Worm (Caenorhabditis elegans): ENCODE data around the gene sprp-4.

The sprp-4 gene

ce11 chrX:8878709-8879108, 25.3 kb upstream of the sprp-4 start:
- TF ChIP-seq egl-27 (tag; optimal IDR thresholded peaks at IDR 0.05) (no peak), elt-1 (tag; optimal IDR thresholded peaks at IDR 0.05) (no peak), pha-4 (tag; optimal IDR thresholded peaks at IDR 0.05) (no peak), sea-2 (GFP tag; optimal IDR thresholded peaks at IDR 0.05) (no peak), lin-39 (tag; optimal IDR thresholded peaks at IDR 0.05) (no peak), ceh-16 (tag; optimal IDR thresholded peaks at IDR 0.05) (no peak), ZK546.5 (tag; optimal IDR thresholded peaks at IDR 0.05) (no peak), mml-1 (tag; optimal IDR thresholded peaks at IDR 0.05) (no peak), nhr-43 (tag; optimal IDR thresholded peaks at IDR 0.05; ENCODE audit: poor library complexity, severe bottlenecking) (no peak), fkh-10 (GFP tag; optimal IDR thresholded peaks at IDR 0.05) (no peak), nhr-23 (tag; optimal IDR thresholded peaks at IDR 0.05) (no peak), lsy-12 (tag; optimal IDR thresholded peaks at IDR 0.05) (no peak), ceh-9 (tag; optimal IDR thresholded peaks at IDR 0.05) (no peak), eor-1 (tag; optimal IDR thresholded peaks at IDR 0.05) (no peak), jun-1 (tag; optimal IDR thresholded peaks at IDR 0.05) (no peak), nhr-28 (tag; optimal IDR thresholded peaks at IDR 0.05) (no peak), ztf-4 (tag; optimal IDR thresholded peaks at IDR 0.05) (no peak), fkh-2 (tag; optimal IDR thresholded peaks at IDR 0.05) (no peak), hmg-11 (tag; optimal IDR thresholded peaks at IDR 0.05) (no peak), nhr-77 (tag; optimal IDR thresholded peaks at IDR 0.05) (no peak)

- TF ChIP-seq jun-1 (tag; optimal IDR thresholded peaks at IDR 0.05) (no peak), nhr-43 (tag; optimal IDR thresholded peaks at IDR 0.05; ENCODE audit: poor library complexity, severe bottlenecking) (no peak), nhr-23 (tag; optimal IDR thresholded peaks at IDR 0.05) (no peak), ZK546.5 (tag; optimal IDR thresholded peaks at IDR 0.05) (no peak), aly-2 (tag; optimal IDR thresholded peaks at IDR 0.05) (no peak), egl-5 (tag; optimal IDR thresholded peaks at IDR 0.05) (no peak), pqm-1 (tag; optimal IDR thresholded peaks at IDR 0.05) (no peak), fkh-2 (tag; optimal IDR thresholded peaks at IDR 0.05) (no peak), ceh-82 (tag; optimal IDR thresholded peaks at IDR 0.05) (no peak), egl-27 (tag; optimal IDR thresholded peaks at IDR 0.05) (no peak), nhr-28 (tag; optimal IDR thresholded peaks at IDR 0.05) (no peak), ztf-4 (tag; optimal IDR thresholded peaks at IDR 0.05) (no peak), ceh-28 (tag; optimal IDR thresholded peaks at IDR 0.05) (no peak), mdl-1 (tag; optimal IDR thresholded peaks at IDR 0.05) (no peak), nhr-67 (tag; optimal IDR thresholded peaks at IDR 0.05) (no peak), daf-12 (tag; optimal IDR thresholded peaks at IDR 0.05) (no peak), elt-3 (tag; optimal IDR thresholded peaks at IDR 0.05) (no peak), nfya-1 (tag; optimal IDR thresholded peaks at IDR 0.05; ENCODE audit: insufficient read depth) (no peak)
Measured at ce11 chrX:8877162-8877561, 23.7 kb upstream of the sprp-4 start.

ce11 chrX:8875867-8876266, 22.4 kb upstream of the sprp-4 start:
- TF ChIP-seq zag-1 (tag; optimal IDR thresholded peaks at IDR 0.05) (no peak), nhr-25 (tag; optimal IDR thresholded peaks at IDR 0.05) (peak; percentile 50), elt-1 (tag; optimal IDR thresholded peaks at IDR 0.05) (peak; percentile 72)

ce11 chrX:8874748-8875147, 21.3 kb upstream of the sprp-4 start, which contains the start of gene C06E2.1:
C06E2.1 (minus strand) TSS chrX:8874848.
- TF ChIP-seq nfya-1 (tag; optimal IDR thresholded peaks at IDR 0.05; ENCODE audit: insufficient read depth) (no peak), nhr-12 (tag; optimal IDR thresholded peaks at IDR 0.05) (no peak), R02D3.7 (tag; optimal IDR thresholded peaks at IDR 0.05) (no peak), elt-1 (tag; optimal IDR thresholded peaks at IDR 0.05) (no peak), ztf-11 (tag; optimal IDR thresholded peaks at IDR 0.05) (no peak)

ce11 chrX:8869112-8869675, 15.8 kb upstream of the sprp-4 start, which contains the start of the genes ubc-22 and ubc-21:
ubc-22 (minus strand) TSS chrX:8869162.
ubc-21 (plus strand) TSS chrX:8869625.
- no peak for TF ChIP-seq ceh-16 (tag; optimal IDR thresholded peaks at IDR 0.05)
- TF ChIP-seq skn-1 (tag; optimal IDR thresholded peaks at IDR 0.05) = no peak
- no peak for TF ChIP-seq ama-1 (optimal IDR thresholded peaks at IDR 0.05)
- no peak for TF ChIP-seq sea-2 (GFP tag; optimal IDR thresholded peaks at IDR 0.05)
- no peak for TF ChIP-seq daf-12 (tag; optimal IDR thresholded peaks at IDR 0.05)
- TF ChIP-seq fos-1 (tag; optimal IDR thresholded peaks at IDR 0.05) = no peak
- no peak for TF ChIP-seq pha-4 (tag; optimal IDR thresholded peaks at IDR 0.05)
- no peak for TF ChIP-seq nhr-77 (tag; optimal IDR thresholded peaks at IDR 0.05)
- TF ChIP-seq lin-39 (tag; optimal IDR thresholded peaks at IDR 0.05) = peak; percentile 31
- peak; percentile 58 for TF ChIP-seq nfya-1 (tag; optimal IDR thresholded peaks at IDR 0.05; ENCODE audit: insufficient read depth)
- no peak for TF ChIP-seq unc-62 (GFP tag; optimal IDR thresholded peaks at IDR 0.05)
- TF ChIP-seq nhr-25 (tag; optimal IDR thresholded peaks at IDR 0.05) = no peak
- no peak for TF ChIP-seq nhr-11 (tag; optimal IDR thresholded peaks at IDR 0.05)
- TF ChIP-seq ztf-4 (tag; optimal IDR thresholded peaks at IDR 0.05) = no peak
- TF ChIP-seq mdl-1 (tag; optimal IDR thresholded peaks at IDR 0.05) = no peak
- no peak for TF ChIP-seq hmg-11 (tag; optimal IDR thresholded peaks at IDR 0.05)
- TF ChIP-seq aly-2 (tag; optimal IDR thresholded peaks at IDR 0.05) = no peak
- no peak for TF ChIP-seq nhr-28 (tag; optimal IDR thresholded peaks at IDR 0.05)
- no peak for TF ChIP-seq unc-39 (tag; optimal IDR thresholded peaks at IDR 0.05)
- no peak for TF ChIP-seq egl-27 (tag; optimal IDR thresholded peaks at IDR 0.05)
- TF ChIP-seq lin-15B (tag; optimal IDR thresholded peaks at IDR 0.05) = peak; percentile 32

All from whole organism, L3 larva.